Worm (Caenorhabditis elegans): ENCODE results near the gene Y110A2AR.1.
A peak's percentile ranks its signal among the peaks of the same experiment; 100 is the strongest.

Gene Y110A2AR.1

DNA sequence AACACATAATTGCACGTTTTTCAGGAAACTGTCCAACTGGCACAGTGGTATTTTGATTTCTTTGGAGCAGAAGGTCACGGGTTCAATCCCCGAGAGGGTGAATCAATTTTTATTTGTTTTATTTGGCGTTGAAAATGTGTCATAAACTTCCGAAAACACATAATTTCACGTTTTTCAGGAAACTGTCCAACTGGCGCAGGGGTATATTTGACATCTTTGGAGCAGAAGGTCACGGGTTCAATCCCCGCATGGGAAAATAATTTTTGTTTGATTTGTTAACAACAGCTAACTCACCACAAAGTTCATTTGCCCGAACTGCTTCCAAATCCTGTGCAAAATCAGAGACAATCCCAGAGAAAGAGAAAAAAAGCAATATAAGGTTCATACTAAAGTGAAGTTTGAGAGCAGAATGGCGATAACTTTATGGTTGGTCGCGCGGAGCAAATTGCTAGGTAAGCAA is 36.2 kb downstream of the Y110A2AR.1 start, which contains the start of gene irld-48:
Gene irld-48 (plus strand): TSS at position 410 of the 460 bp plus-strand sequence.
- TF ChIP-seq madf-5 (GFP tag; IDR thresholded peaks at IDR 0.05) (no peak), dmd-6 (GFP tag; IDR thresholded peaks at IDR 0.05) (no peak), skn-1 (tag; optimal IDR thresholded peaks at IDR 0.05) (no peak), jun-1 (tag; optimal IDR thresholded peaks at IDR 0.05) (no peak), mdl-1 (tag; optimal IDR thresholded peaks at IDR 0.05) (no peak), lir-3 (tag; optimal IDR thresholded peaks at IDR 0.05) (no peak), ztf-7 (tag; optimal IDR thresholded peaks at IDR 0.05) (no peak), Y48G9A.11 (GFP tag; IDR thresholded peaks at IDR 0.05) (no peak)

- TF ChIP-seq zfp-2 (tag; optimal IDR thresholded peaks at IDR 0.05) (no peak), ceh-28 (tag; optimal IDR thresholded peaks at IDR 0.05) (no peak), madf-9 (GFP tag; conservative IDR thresholded peaks at IDR 0.05) (no peak), spr-1 (tag; optimal IDR thresholded peaks at IDR 0.05) (no peak), nhr-77 (tag; optimal IDR thresholded peaks at IDR 0.05) (no peak), nhr-11 (tag; optimal IDR thresholded peaks at IDR 0.05) (no peak), lin-13 (GFP tag; optimal IDR thresholded peaks at IDR 0.05) (no peak), attf-4 (tag; optimal IDR thresholded peaks at IDR 0.05) (no peak), tag-97 (GFP tag; IDR thresholded peaks at IDR 0.05) (no peak), mdt-29 (GFP tag; IDR thresholded peaks at IDR 0.05) (no peak), spr-3 (GFP tag; optimal IDR thresholded peaks at IDR 0.05) (no peak), lin-29 (GFP tag; IDR thresholded peaks at IDR 0.05) (no peak), nhr-10 (tag; optimal IDR thresholded peaks at IDR 0.05) (no peak), ama-1 (optimal IDR thresholded peaks at IDR 0.05) (no peak), mep-1 (tag; optimal IDR thresholded peaks at IDR 0.05) (no peak), ces-1 (GFP tag; optimal IDR thresholded peaks at IDR 0.05) (no peak)
Measured at ce11 chrII:2958308-2958707, 38.8 kb downstream of the Y110A2AR.1 start, which contains the start of gene srw-60. Gene srw-60, plus strand, starts transcription at chrII:2958608.

DNA sequence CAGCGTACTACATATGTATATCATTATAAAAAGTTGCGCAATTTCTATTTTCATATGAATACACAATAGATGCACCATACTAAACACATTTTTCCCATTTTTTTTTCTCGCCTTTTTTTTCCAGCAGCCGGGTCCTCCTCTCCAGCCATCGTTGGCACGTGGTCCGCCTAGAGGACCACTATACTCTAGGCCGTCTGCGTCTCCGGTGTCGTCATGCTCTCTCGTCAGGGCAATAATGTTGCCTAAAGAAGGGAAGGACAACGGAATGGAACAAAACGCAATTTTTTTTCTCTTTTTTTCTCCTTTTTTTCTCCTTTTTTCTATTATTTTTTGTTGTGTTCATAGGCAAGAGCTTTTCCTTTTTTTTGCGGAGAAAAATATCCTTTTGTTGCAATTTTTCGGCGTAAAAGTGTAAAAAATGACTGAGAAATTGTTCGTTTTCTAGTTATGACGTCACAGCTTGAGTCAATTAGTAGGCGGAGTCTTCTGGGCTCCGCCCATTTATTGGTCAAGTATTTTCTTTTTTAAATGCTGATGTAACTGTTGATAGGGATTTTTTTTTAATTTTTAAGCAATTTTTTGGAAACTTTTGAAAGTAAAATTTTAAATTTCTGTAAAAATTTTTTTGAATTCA is 43.1 kb downstream of the Y110A2AR.1 start:
- TF ChIP-seq lsy-2 (tag; optimal IDR thresholded peaks at IDR 0.05) (peak in 1 of 2 experiments; percentile 23), ctbp-1 (GFP tag; IDR thresholded peaks at IDR 0.05) (peak; percentile 60; the same call in 1 of the 2 replicates), nhr-10 (tag; optimal IDR thresholded peaks at IDR 0.05) (no peak), fkh-10 (GFP tag; optimal IDR thresholded peaks at IDR 0.05) (peak; percentile 92), aha-1 (tag) (peak; percentile 93), hmg-1.1 (GFP tag; IDR thresholded peaks at IDR 0.05) (peak; percentile 55; the same call in 1 of the 2 replicates), dmd-8 (GFP tag; IDR thresholded peaks at IDR 0.05) (no peak), set-16 (GFP tag; IDR thresholded peaks at IDR 0.05) (peak; percentile 24; the same call in 1 of the 2 replicates), mdt-29 (GFP tag; IDR thresholded peaks at IDR 0.05) (no peak), mdl-1 (tag; optimal IDR thresholded peaks at IDR 0.05) (peak; percentile 71 to 95), ces-1 (GFP tag; optimal IDR thresholded peaks at IDR 0.05) (peak; percentile 21), mxl-3 (GFP tag; optimal IDR thresholded peaks at IDR 0.05) (no peak), egl-43 (GFP tag; IDR thresholded peaks at IDR 0.05) (0 out of 2 replicates have a peak, but pooled peaks have one; percentile 32), hlh-11 (tag; optimal IDR thresholded peaks at IDR 0.05) (peak; percentile 18), hlh-30 (tag; optimal IDR thresholded peaks at IDR 0.05; ENCODE audit: insufficient read depth) (peak; percentile 72), F37D6.2 (tag; optimal IDR thresholded peaks at IDR 0.05) (peak; percentile 23)

- TF ChIP-seq tag-97 (GFP tag; IDR thresholded peaks at IDR 0.05) (no peak), fos-1 (tag; optimal IDR thresholded peaks at IDR 0.05) (no peak), rbr-2 (tag; optimal IDR thresholded peaks at IDR 0.05) (no peak), aha-1 (tag) (peak; percentile 91)
Measured at ce11 chrII:2963619-2964018, 44.1 kb downstream of the Y110A2AR.1 start.

Data from whole organism, L4 larva.